Worm (Caenorhabditis elegans) whole organism, L4 larva: Measurements from ENCODE around the gene slc-17.3.

Source experiments
- F10B5.3 ChIP-seq: sonication (generic microtip); optimal IDR thresholded peaks from 2 replicates; lab custom pipeline; 2016; ENCODE audit warnings: mild to moderate bottlenecking, missing genetic modification characterization, missing compliant biosample characterization
- F49E8.2 ChIP-seq: sonication (generic microtip); optimal IDR thresholded peaks from 2 replicates; lab custom pipeline; 2016; ENCODE audit warnings: missing compliant biosample characterization, mild to moderate bottlenecking, missing genetic modification characterization, borderline replicate concordance
- T26A8.4 ChIP-seq: fragments of 200-800 bp; sonication (Bioruptor generic); IDR thresholded peaks from 2 replicates; pipeline ENCODE4 v1.3.6; 2022; ENCODE audit warnings: missing genetic modification characterization, missing compliant biosample characterization
- Y105C5A.15 ChIP-seq: fragments of 200-800 bp; sonication (Bioruptor generic); IDR thresholded peaks from 2 replicates; pipeline ENCODE4 v1.3.6; 2022; ENCODE audit warnings: missing genetic modification characterization, missing compliant biosample characterization
- Y48G9A.11 ChIP-seq: fragments of 200-800 bp; sonication (Bioruptor generic); IDR thresholded peaks from 2 replicates; pipeline ENCODE4 v1.3.6; 2022; ENCODE audit warnings: missing genetic modification reagents, missing genetic modification characterization, missing compliant biosample characterization
- Y5F2A.4 ChIP-seq: fragments of 200-800 bp; sonication (Bioruptor generic); optimal IDR thresholded peaks from 2 replicates; lab custom pipeline; 2018; ENCODE audit warnings: mild to moderate bottlenecking, missing genetic modification characterization, missing compliant biosample characterization
- aha-1 ChIP-seq: fragments of 150-350 bp; peaks from one replicate; lab custom pipeline; 2014; ENCODE audit warnings: missing biosample characterization, missing genetic modification characterization
- arid-1 ChIP-seq: fragments of 200-800 bp; sonication (Bioruptor generic); conservative IDR thresholded peaks from 2 replicates; pipeline ENCODE4 v1.3.6; 2022; ENCODE audit warnings: missing genetic modification reagents, missing genetic modification characterization, missing compliant biosample characterization
- ceh-20 ChIP-seq: fragments of 200-800 bp; sonication (Bioruptor generic); IDR thresholded peaks from 2 replicates; pipeline ENCODE4 v1.3.6; 2022; ENCODE audit warnings: missing genetic modification reagents, missing genetic modification characterization, missing compliant biosample characterization
- ceh-28 ChIP-seq: fragments of 150-350 bp; optimal IDR thresholded peaks from 2 replicates; lab custom pipeline; 2014; ENCODE audit warnings: missing biosample characterization, missing genetic modification reagents, missing genetic modification characterization
- ctbp-1 ChIP-seq: fragments of 200-800 bp; sonication (Bioruptor generic); IDR thresholded peaks from 2 replicates; pipeline ENCODE4 v1.3.6; 2022; ENCODE audit warnings: missing genetic modification reagents, missing genetic modification characterization, missing compliant biosample characterization
- daf-12 ChIP-seq: fragments of 150-350 bp; optimal IDR thresholded peaks from 2 replicates; lab custom pipeline; 2014; ENCODE audit warnings: missing biosample characterization, missing genetic modification reagents, missing genetic modification characterization
- daf-19 ChIP-seq: fragments of 200-800 bp; sonication (Bioruptor generic); conservative IDR thresholded peaks from 2 replicates; pipeline ENCODE4 v1.3.6; 2022; ENCODE audit warnings: missing genetic modification characterization, missing compliant biosample characterization
- dmd-6 ChIP-seq: fragments of 200-800 bp; sonication (Bioruptor generic); IDR thresholded peaks from 2 replicates; pipeline ENCODE4 v1.3.6; 2022; ENCODE audit warnings: missing genetic modification reagents, missing genetic modification characterization, missing compliant biosample characterization
- dmd-8 ChIP-seq: fragments of 200-800 bp; sonication (Bioruptor generic); IDR thresholded peaks from 2 replicates; pipeline ENCODE4 v1.3.6; 2022; ENCODE audit warnings: missing genetic modification characterization, missing compliant biosample characterization
- dve-1 ChIP-seq: sonication (generic microtip); optimal IDR thresholded peaks from 2 replicates; lab custom pipeline; 2017; ENCODE audit warnings: antibody characterized with exemption, mild to moderate bottlenecking, missing genetic modification characterization, missing compliant biosample characterization; ENCODE audit not compliant: insufficient read depth
- gei-8 ChIP-seq: fragments of 200-800 bp; sonication (Bioruptor generic); optimal IDR thresholded peaks from 2 replicates; lab custom pipeline; 2018; ENCODE audit warnings: mild to moderate bottlenecking, missing genetic modification characterization, missing compliant biosample characterization
- hlh-11 ChIP-seq: fragments of 200-800 bp; sonication (Bioruptor generic); optimal IDR thresholded peaks from 2 replicates; lab custom pipeline; 2018; ENCODE audit warnings: mild to moderate bottlenecking, missing genetic modification characterization, missing compliant biosample characterization
- hlh-30 ChIP-seq: sonication (generic microtip); optimal IDR thresholded peaks from 2 replicates; lab custom pipeline; 2017; ENCODE audit warnings: antibody characterized with exemption, mild to moderate bottlenecking, missing genetic modification characterization, missing compliant biosample characterization; ENCODE audit not compliant: insufficient read depth
- jun-1 ChIP-seq: fragments of 150-350 bp; optimal IDR thresholded peaks from 2 replicates; lab custom pipeline; 2014; ENCODE audit warnings: missing biosample characterization, missing genetic modification reagents, missing genetic modification characterization
- lin-38 ChIP-seq: fragments of 200-800 bp; sonication (Bioruptor generic); IDR thresholded peaks from 2 replicates; pipeline ENCODE4 v1.3.6; 2022; ENCODE audit warnings: missing genetic modification reagents, missing genetic modification characterization, missing compliant biosample characterization
- lsy-2 ChIP-seq, 2 experiments: fragments of 150-350 bp in 1 of 2; sonication (generic microtip) in 1 of 2; optimal IDR thresholded peaks; 2 replicates each; lab custom pipeline; 2014 to 2017; ENCODE audit warnings: missing biosample characterization in 2 of 2, missing genetic modification characterization in 2 of 2
- madf-9 ChIP-seq: fragments of 200-800 bp; sonication (Bioruptor generic); conservative IDR thresholded peaks from 2 replicates; pipeline ENCODE4 v1.3.6; 2022; ENCODE audit warnings: missing genetic modification reagents, missing genetic modification characterization, missing compliant biosample characterization
- mdl-1 ChIP-seq, 2 experiments: fragments of 150-350 bp in 1 of 2; sonication (generic microtip) in 1 of 2; optimal IDR thresholded peaks; 2 replicates each; lab custom pipeline; 2014 to 2017; ENCODE audit warnings: missing biosample characterization in 2 of 2, missing genetic modification characterization in 2 of 2
- mdt-29 ChIP-seq: fragments of 200-800 bp; sonication (Bioruptor generic); IDR thresholded peaks from 2 replicates; pipeline ENCODE4 v1.3.6; 2022; ENCODE audit warnings: missing genetic modification reagents, missing genetic modification characterization, missing compliant biosample characterization
- mes-2 ChIP-seq: sonication (generic microtip); optimal IDR thresholded peaks from 2 replicates; lab custom pipeline; 2016; ENCODE audit warnings: missing genotype, mild to moderate bottlenecking, missing genetic modification characterization, missing compliant biosample characterization; ENCODE audit not compliant: poor library complexity, severe bottlenecking
- mxl-2 ChIP-seq: fragments of 200-800 bp; sonication (Bioruptor generic); conservative IDR thresholded peaks from 2 replicates; pipeline ENCODE4 v1.3.6; 2022; ENCODE audit warnings: missing genetic modification reagents, missing genetic modification characterization, missing compliant biosample characterization
- mxl-3 ChIP-seq: fragments of 200-800 bp; sonication (Bioruptor generic); optimal IDR thresholded peaks from 2 replicates; lab custom pipeline; 2018; ENCODE audit warnings: mild to moderate bottlenecking, missing genetic modification characterization, missing compliant biosample characterization
- nhr-10 ChIP-seq: fragments of 150-350 bp; optimal IDR thresholded peaks from 2 replicates; lab custom pipeline; 2014; ENCODE audit warnings: missing biosample characterization, missing genetic modification characterization
- nhr-111 ChIP-seq: fragments of 200-800 bp; sonication (Bioruptor generic); optimal IDR thresholded peaks from 2 replicates; lab custom pipeline; 2018; ENCODE audit warnings: mild to moderate bottlenecking, missing genetic modification characterization, missing compliant biosample characterization
- nhr-25 ChIP-seq: sonication (generic microtip); optimal IDR thresholded peaks from 2 replicates; lab custom pipeline; 2017; ENCODE audit warnings: missing genetic modification characterization, mild to moderate bottlenecking, missing compliant biosample characterization, antibody characterized with exemption, moderate library complexity, borderline replicate concordance; ENCODE audit not compliant: insufficient read depth
- nhr-41 ChIP-seq: fragments of 200-800 bp; sonication (Bioruptor generic); IDR thresholded peaks from 2 replicates; pipeline ENCODE4 v1.3.6; 2022; ENCODE audit warnings: missing genetic modification reagents, missing genetic modification characterization, missing compliant biosample characterization
- nhr-6 ChIP-seq: fragments of 150-350 bp; optimal IDR thresholded peaks from 2 replicates; lab custom pipeline; 2014; ENCODE audit warnings: missing biosample characterization, missing genetic modification characterization
- nhr-76 ChIP-seq: fragments of 150-350 bp; optimal IDR thresholded peaks from 2 replicates; lab custom pipeline; 2014; ENCODE audit warnings: missing biosample characterization, missing genetic modification characterization
- pha-4 ChIP-seq, 2 experiments: fragments of 150-350 bp in 1 of 2; fragments of 200-800 bp in 1 of 2; sonication (Bioruptor generic) in 1 of 2; IDR thresholded peaks in 1 of 2; optimal IDR thresholded peaks in 1 of 2; 2 replicates each; pipeline versions ENCODE4 v1.3.6 to Lab custom; 2014 to 2022; ENCODE audit warnings: missing genetic modification characterization in 2 of 2, missing genetic modification reagents in 2 of 2, missing biosample characterization in 1 of 2, missing compliant biosample characterization in 1 of 2
- pqm-1 ChIP-seq: sonication (generic microtip); optimal IDR thresholded peaks from 2 replicates; lab custom pipeline; 2017; ENCODE audit warnings: missing biosample characterization, missing genetic modification characterization
- skn-1 ChIP-seq: fragments of 150-350 bp; optimal IDR thresholded peaks from 2 replicates; lab custom pipeline; 2014; ENCODE audit warnings: missing biosample characterization, missing genetic modification characterization
- snpc-1.2 ChIP-seq: fragments of 200-800 bp; sonication (Bioruptor generic); IDR thresholded peaks from 2 replicates; pipeline ENCODE4 v1.3.6; 2022; ENCODE audit warnings: missing genetic modification reagents, missing genetic modification characterization, missing compliant biosample characterization
- spr-3 ChIP-seq: fragments of 200-800 bp; sonication (Bioruptor generic); optimal IDR thresholded peaks from 2 replicates; lab custom pipeline; 2018; ENCODE audit warnings: mild to moderate bottlenecking, missing genetic modification characterization, missing compliant biosample characterization
- tag-97 ChIP-seq: fragments of 200-800 bp; sonication (Bioruptor generic); IDR thresholded peaks from 2 replicates; pipeline ENCODE4 v1.3.6; 2022; ENCODE audit warnings: missing genetic modification characterization, missing compliant biosample characterization
- unc-130 ChIP-seq: sonication (generic microtip); optimal IDR thresholded peaks from 2 replicates; lab custom pipeline; 2016; ENCODE audit warnings: missing genetic modification reagents, missing genetic modification characterization, missing compliant biosample characterization
- unc-39 ChIP-seq: sonication (generic microtip); optimal IDR thresholded peaks from 2 replicates; lab custom pipeline; 2017; ENCODE audit warnings: missing biosample characterization, missing genetic modification characterization
- zag-1 ChIP-seq: fragments of 150-350 bp; optimal IDR thresholded peaks from 2 replicates; lab custom pipeline; 2014; ENCODE audit warnings: missing biosample characterization, missing genetic modification characterization
- zfp-3 ChIP-seq: fragments of 200-800 bp; sonication (Bioruptor generic); conservative IDR thresholded peaks from 2 replicates; pipeline ENCODE4 v1.3.6; 2022; ENCODE audit warnings: missing genetic modification reagents, missing genetic modification characterization, missing compliant biosample characterization
- zip-11 ChIP-seq: fragments of 200-800 bp; sonication (Bioruptor generic); IDR thresholded peaks from 2 replicates; pipeline ENCODE4 v1.3.6; 2022; ENCODE audit warnings: missing genetic modification characterization, missing compliant biosample characterization

Gene slc-17.3

ce11 chrIII:7855468-7855867 lies 9.6 kb downstream of the slc-17.3 start:
- peak; percentile 49 for TF ChIP-seq lin-38
- no peak for TF ChIP-seq zip-11 (GFP tag; lab: Robert Waterston, UW)
- TF ChIP-seq nhr-111 (GFP tag; lab: Kevin White, UChicago): no peak
- peak; percentile 53 for TF ChIP-seq aha-1
- TF ChIP-seq madf-9: 0 out of 2 replicates have a peak, but pooled peaks have one; percentile 23
- TF ChIP-seq nhr-76 (tag; lab: Kevin White, UChicago): no peak
- TF ChIP-seq unc-39 (tag; lab: Kevin White, UChicago): no peak
- no peak for TF ChIP-seq mdt-29 (GFP tag; lab: Robert Waterston, UW)
- TF ChIP-seq snpc-1.2 (GFP tag; lab: Robert Waterston, UW): peak; percentile 54; the same call in 1 of the 2 replicates
- TF ChIP-seq lsy-2 (tag; optimal IDR thresholded peaks at IDR 0.05; lab: Kevin White, UChicago): no peak
- TF ChIP-seq ceh-20 (GFP tag; lab: Robert Waterston, UW): no peak
- no peak for TF ChIP-seq zag-1 (tag; lab: Kevin White, UChicago)
- TF ChIP-seq F49E8.2 (tag; lab: Kevin White, UChicago): peak; percentile 33
- no peak for TF ChIP-seq tag-97 (GFP tag; lab: Robert Waterston, UW)
- no peak for TF ChIP-seq T26A8.4 (GFP tag; lab: Robert Waterston, UW)
- TF ChIP-seq ctbp-1 (GFP tag; lab: Robert Waterston, UW): 0 out of 2 replicates have a peak, but pooled peaks have one; percentile 9
- no peak for TF ChIP-seq dmd-8 (GFP tag; lab: Robert Waterston, UW)
- no peak for TF ChIP-seq unc-130 (GFP tag; lab: Kevin White, UChicago)
- no peak for TF ChIP-seq spr-3 (GFP tag; lab: Kevin White, UChicago)
- no peak for TF ChIP-seq arid-1 (GFP tag; lab: Robert Waterston, UW)
- TF ChIP-seq daf-19 (GFP tag; lab: Robert Waterston, UW): no peak
- TF ChIP-seq nhr-10 (tag; lab: Kevin White, UChicago): no peak
- peak; percentile 20; the same call in 1 of the 2 replicates for TF ChIP-seq pha-4 (GFP tag; IDR thresholded peaks at IDR 0.05; lab: Robert Waterston, UW)
- no peak for TF ChIP-seq pha-4 (tag; optimal IDR thresholded peaks at IDR 0.05; lab: Kevin White, UChicago)
- no peak for TF ChIP-seq hlh-11 (tag; lab: Kevin White, UChicago)
- TF ChIP-seq mdl-1 (tag; optimal IDR thresholded peaks at IDR 0.05; lab: Kevin White, UChicago): no peak
- 0 out of 2 replicates have a peak, but pooled peaks have one; percentile 6 for TF ChIP-seq Y105C5A.15 (GFP tag; lab: Robert Waterston, UW)
- TF ChIP-seq dmd-6: no peak

- TF ChIP-seq mdl-1 (tag; optimal IDR thresholded peaks at IDR 0.05; lab: Kevin White, UChicago) (peak; percentile 40 to 95), lin-38 (peak; percentile 98), pqm-1 (tag; lab: Kevin White, UChicago) (peak; percentile 87), madf-9 (peak; percentile 99), mxl-3 (GFP tag; lab: Kevin White, UChicago) (peak; percentile 98), Y5F2A.4 (GFP tag; lab: Kevin White, UChicago) (peak; percentile 95), mes-2 (tag; lab: Kevin White, UChicago) (peak; percentile 100), daf-12 (tag; lab: Kevin White, UChicago) (no peak), nhr-10 (tag; lab: Kevin White, UChicago) (peak; percentile 97), ctbp-1 (GFP tag; lab: Robert Waterston, UW) (peak; percentile 99), nhr-6 (tag; lab: Kevin White, UChicago) (peak; percentile 99), dmd-8 (GFP tag; lab: Robert Waterston, UW) (peak; percentile 90), nhr-41 (GFP tag; lab: Robert Waterston, UW) (peak; percentile 99), Y48G9A.11 (GFP tag; lab: Robert Waterston, UW) (peak; percentile 98), hlh-11 (tag; lab: Kevin White, UChicago) (peak; percentile 99), ceh-28 (peak; percentile 74), zfp-3 (GFP tag; lab: Robert Waterston, UW) (peak; percentile 99), daf-19 (GFP tag; lab: Robert Waterston, UW) (peak; percentile 99), hlh-30 (peak; percentile 97), F10B5.3 (tag; lab: Kevin White, UChicago) (peak; percentile 93), gei-8 (GFP tag; lab: Kevin White, UChicago) (peak; percentile 90), zag-1 (tag; lab: Kevin White, UChicago) (peak; percentile 92), dve-1 (tag; lab: Kevin White, UChicago) (peak; percentile 100), mxl-2 (GFP tag; lab: Robert Waterston, UW) (peak; percentile 89), nhr-25 (peak; percentile 98), skn-1 (tag; lab: Kevin White, UChicago) (peak; percentile 94), jun-1 (tag; lab: Kevin White, UChicago) (peak; percentile 97)
Measured at ce11 chrIII:7854494-7855184, 10.4 kb downstream of the slc-17.3 start, which contains the start of gene rpl-35. TSS of gene rpl-35 (plus strand) at chrIII:7855134.
